Fruit fly (Drosophila melanogaster): ENCODE data around the gene mys.

- TF ChIP-seq CTCF (optimal IDR thresholded peaks at IDR 0.05), result no peak
- TF ChIP-seq CG8478 (optimal IDR thresholded peaks at IDR 0.05), result no peak
Measured at dm6 chrX:8100826-8101079, 39.3 kb downstream of the mys start.

Measured in S2 (cell line).